Worm (Caenorhabditis elegans) whole organism, late embryonic: ENCODE results near the gene sri-45.
"Not testable (repeated sequence)": the region's sequence is repeated elsewhere in the genome, so short reads cannot be mapped to it uniquely, and the experiment has no call there.

Experiments used
- ama-1 ChIP-seq: fragments of 150-350 bp; optimal IDR thresholded peaks from 2 replicates; lab custom pipeline; 2014
- ceh-30 ChIP-seq: fragments of 150-350 bp; optimal IDR thresholded peaks from 2 replicates; lab custom pipeline; 2014; ENCODE audit warnings: missing biosample characterization, missing genetic modification characterization
- dmd-4 ChIP-seq: sonication (generic microtip); optimal IDR thresholded peaks from 2 replicates; lab custom pipeline; 2016; ENCODE audit warnings: borderline replicate concordance, missing genetic modification characterization, missing compliant biosample characterization
- ets-4 ChIP-seq: sonication (generic microtip); optimal IDR thresholded peaks from 2 replicates; lab custom pipeline; 2016; ENCODE audit warnings: missing genetic modification characterization, missing compliant biosample characterization
- hlh-30 ChIP-seq: sonication (generic microtip); optimal IDR thresholded peaks from 2 replicates; lab custom pipeline; 2017; ENCODE audit warnings: antibody characterized with exemption, missing genetic modification characterization, missing compliant biosample characterization; ENCODE audit not compliant: insufficient read depth
- pqm-1 ChIP-seq: sonication (generic microtip); optimal IDR thresholded peaks from 2 replicates; lab custom pipeline; 2016; ENCODE audit warnings: missing genetic modification characterization, missing compliant biosample characterization
- pros-1 ChIP-seq: fragments of 150-350 bp; optimal IDR thresholded peaks from 2 replicates; lab custom pipeline; 2014; ENCODE audit warnings: missing biosample characterization, missing genetic modification reagents, missing genetic modification characterization
- ttx-3 ChIP-seq: sonication (generic microtip); optimal IDR thresholded peaks from 2 replicates; lab custom pipeline; 2016; ENCODE audit warnings: missing genetic modification reagents, missing genetic modification characterization, missing compliant biosample characterization
- unc-3 ChIP-seq, 2 experiments: fragments of 200-800 bp in 1 of 2; sonication (Bioruptor generic) in 1 of 2; sonication (generic microtip) in 1 of 2; conservative IDR thresholded peaks in 1 of 2; optimal IDR thresholded peaks in 1 of 2; 2 replicates each; pipeline versions ENCODE4 v1.3.6 to Lab custom; 2016 to 2022; ENCODE audit warnings: missing compliant biosample characterization in 2 of 2, missing genetic modification characterization in 2 of 2, missing genetic modification reagents in 1 of 2

DNA sequence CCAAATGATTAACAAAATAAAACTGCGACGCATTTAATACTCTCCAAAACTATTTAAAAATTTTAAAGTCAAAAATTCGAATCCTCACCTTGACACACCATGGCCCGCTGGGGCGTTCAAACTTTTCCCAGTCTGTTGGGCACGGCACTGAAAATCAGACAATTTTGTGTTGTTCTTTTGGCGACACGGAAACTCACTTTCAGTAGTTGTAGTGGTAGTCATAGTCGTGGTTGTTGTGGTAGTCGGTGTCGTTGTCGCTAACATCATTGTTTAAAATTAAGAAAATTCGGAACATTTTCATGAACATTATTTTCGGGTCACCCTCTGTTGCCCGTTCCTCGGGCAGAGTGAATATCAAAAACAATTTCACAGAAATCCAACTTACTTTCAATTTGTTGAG is 49.2 kb downstream of the sri-45 start, which contains the start of gene clec-118:
- not testable (repeated sequence) for TF ChIP-seq pqm-1 (tag; lab: Kevin White, UChicago); ets-4 (tag; lab: Kevin White, UChicago); unc-3 (GFP tag; conservative IDR thresholded peaks at IDR 0.05; lab: Robert Waterston, UW); unc-3 (tag; optimal IDR thresholded peaks at IDR 0.05; lab: Kevin White, UChicago); ceh-30 (tag; lab: Kevin White, UChicago); ama-1 (lab: Kevin White, UChicago); hlh-30 (tag; lab: Kevin White, UChicago); pros-1 (tag; lab: Kevin White, UChicago); ttx-3 (tag; lab: Kevin White, UChicago); dmd-4 (tag; lab: Kevin White, UChicago)
